Worm (Caenorhabditis elegans) whole organism, late embryonic: ENCODE data around the gene gop-2.

Experiments
- C08G9.2 ChIP-seq: sonication (generic microtip); optimal IDR thresholded peaks from 2 replicates; lab custom pipeline; 2016; ENCODE audit warnings: mild to moderate bottlenecking, missing genetic modification characterization, moderate library complexity, missing compliant biosample characterization
- K02D7.2 ChIP-seq: sonication (generic microtip); optimal IDR thresholded peaks from 2 replicates; lab custom pipeline; 2017; ENCODE audit warnings: mild to moderate bottlenecking, missing genetic modification characterization, missing compliant biosample characterization
- T23F11.4 ChIP-seq: fragments of 200-800 bp; sonication (Bioruptor generic); optimal IDR thresholded peaks from 2 replicates; lab custom pipeline; 2018; ENCODE audit warnings: mild to moderate bottlenecking, missing genetic modification characterization, missing compliant biosample characterization
- Y22D7AL.16 ChIP-seq: sonication (generic microtip); optimal IDR thresholded peaks from 2 replicates; lab custom pipeline; 2016; ENCODE audit warnings: missing genetic modification characterization, missing compliant biosample characterization
- ahr-1 ChIP-seq: sonication (generic microtip); optimal IDR thresholded peaks from 2 replicates; lab custom pipeline; 2016; ENCODE audit warnings: missing genetic modification characterization, missing compliant biosample characterization
- ama-1 ChIP-seq: fragments of 150-350 bp; optimal IDR thresholded peaks from 2 replicates; lab custom pipeline; 2014
- ceh-18 ChIP-seq: sonication (generic microtip); optimal IDR thresholded peaks from 2 replicates; lab custom pipeline; 2016; ENCODE audit warnings: missing genetic modification characterization, missing compliant biosample characterization
- ceh-19 ChIP-seq: fragments of 200-800 bp; sonication (Bioruptor generic); optimal IDR thresholded peaks from 2 replicates; lab custom pipeline; 2018; ENCODE audit warnings: mild to moderate bottlenecking, missing genetic modification characterization, missing compliant biosample characterization
- ceh-24 ChIP-seq: sonication (generic microtip); optimal IDR thresholded peaks from 2 replicates; lab custom pipeline; 2016; ENCODE audit warnings: mild to moderate bottlenecking, missing genetic modification characterization, missing compliant biosample characterization
- ceh-30 ChIP-seq: fragments of 150-350 bp; optimal IDR thresholded peaks from 2 replicates; lab custom pipeline; 2014; ENCODE audit warnings: missing biosample characterization, missing genetic modification characterization
- ceh-31 ChIP-seq: sonication (generic microtip); optimal IDR thresholded peaks from 2 replicates; lab custom pipeline; 2016; ENCODE audit warnings: missing genetic modification characterization, missing compliant biosample characterization
- ceh-34 ChIP-seq: sonication (generic microtip); optimal IDR thresholded peaks from 2 replicates; lab custom pipeline; 2016; ENCODE audit warnings: mild to moderate bottlenecking, missing genetic modification characterization, missing compliant biosample characterization
- ceh-45 ChIP-seq: fragments of 200-800 bp; sonication (Bioruptor generic); IDR thresholded peaks from 2 replicates; pipeline ENCODE4 v1.3.6; 2022; ENCODE audit warnings: missing genetic modification reagents, missing genetic modification characterization, missing compliant biosample characterization
- ceh-6 ChIP-seq: fragments of 200-800 bp; sonication (Bioruptor generic); optimal IDR thresholded peaks from 2 replicates; lab custom pipeline; 2018; ENCODE audit warnings: mild to moderate bottlenecking, missing genetic modification characterization, missing compliant biosample characterization
- ceh-9 ChIP-seq: sonication (generic microtip); optimal IDR thresholded peaks from 2 replicates; lab custom pipeline; 2016; ENCODE audit warnings: mild to moderate bottlenecking, missing genetic modification characterization, inconsistent platforms, missing compliant biosample characterization
- che-1 ChIP-seq: sonication (generic microtip); optimal IDR thresholded peaks from 2 replicates; lab custom pipeline; 2016; ENCODE audit warnings: mild to moderate bottlenecking, missing genetic modification characterization, missing compliant biosample characterization
- dve-1 ChIP-seq: sonication (generic microtip); optimal IDR thresholded peaks from 2 replicates; lab custom pipeline; 2017; ENCODE audit warnings: antibody characterized with exemption, mild to moderate bottlenecking, missing genetic modification characterization, missing compliant biosample characterization
- elt-4 ChIP-seq: sonication (generic microtip); optimal IDR thresholded peaks from 2 replicates; lab custom pipeline; 2016; ENCODE audit warnings: missing genetic modification characterization, missing compliant biosample characterization
- eyg-1 ChIP-seq: sonication (generic microtip); optimal IDR thresholded peaks from 2 replicates; lab custom pipeline; 2016; ENCODE audit warnings: missing genotype, missing genetic modification characterization, missing compliant biosample characterization
- fax-1 ChIP-seq: sonication (generic microtip); optimal IDR thresholded peaks from 2 replicates; lab custom pipeline; 2016; ENCODE audit warnings: missing genotype, missing genetic modification characterization, missing compliant biosample characterization
- fkh-10 ChIP-seq: fragments of 150-350 bp; optimal IDR thresholded peaks from 2 replicates; lab custom pipeline; 2014; ENCODE audit warnings: missing biosample characterization, missing genetic modification reagents, missing genetic modification characterization
- fkh-6 ChIP-seq: sonication (generic microtip); optimal IDR thresholded peaks from 2 replicates; lab custom pipeline; 2016; ENCODE audit warnings: missing genetic modification characterization, missing compliant biosample characterization
- gmeb-2 ChIP-seq: sonication (generic microtip); optimal IDR thresholded peaks from 2 replicates; lab custom pipeline; 2016; ENCODE audit warnings: missing genetic modification characterization, inconsistent platforms, missing compliant biosample characterization
- hlh-13 ChIP-seq: fragments of 200-800 bp; sonication (Bioruptor generic); optimal IDR thresholded peaks from 2 replicates; lab custom pipeline; 2018; ENCODE audit warnings: mild to moderate bottlenecking, missing genetic modification characterization, missing compliant biosample characterization
- hlh-30 ChIP-seq: sonication (generic microtip); optimal IDR thresholded peaks from 2 replicates; lab custom pipeline; 2017; ENCODE audit warnings: antibody characterized with exemption, missing genetic modification characterization, missing compliant biosample characterization; ENCODE audit not compliant: insufficient read depth
- hlh-6 ChIP-seq: sonication (generic microtip); optimal IDR thresholded peaks from 2 replicates; lab custom pipeline; 2016; ENCODE audit warnings: missing genotype, missing genetic modification characterization, missing compliant biosample characterization
- hlh-8 ChIP-seq: sonication (generic microtip); optimal IDR thresholded peaks from 2 replicates; lab custom pipeline; 2016; ENCODE audit warnings: missing genotype, missing genetic modification characterization, missing compliant biosample characterization
- lim-6 ChIP-seq: sonication (generic microtip); optimal IDR thresholded peaks from 2 replicates; lab custom pipeline; 2016; ENCODE audit warnings: missing genetic modification characterization, missing compliant biosample characterization
- lin-11 ChIP-seq: fragments of 200-800 bp; sonication (Bioruptor generic); optimal IDR thresholded peaks from 2 replicates; lab custom pipeline; 2018; ENCODE audit warnings: mild to moderate bottlenecking, missing genetic modification characterization, missing compliant biosample characterization
- madf-2 ChIP-seq: sonication (generic microtip); optimal IDR thresholded peaks from 2 replicates; lab custom pipeline; 2017; ENCODE audit warnings: missing genetic modification characterization, missing compliant biosample characterization
- nfya-1 ChIP-seq: sonication (generic microtip); optimal IDR thresholded peaks from 2 replicates; lab custom pipeline; 2017; ENCODE audit warnings: missing genetic modification characterization, mild to moderate bottlenecking, missing compliant biosample characterization, antibody characterized with exemption, moderate library complexity
- nhr-11 ChIP-seq: fragments of 150-350 bp; optimal IDR thresholded peaks from 2 replicates; lab custom pipeline; 2014; ENCODE audit warnings: missing biosample characterization, missing genetic modification characterization
- nhr-232 ChIP-seq: sonication (generic microtip); optimal IDR thresholded peaks from 2 replicates; lab custom pipeline; 2016; ENCODE audit warnings: missing genetic modification characterization, missing compliant biosample characterization
- npax-4 ChIP-seq: sonication (generic microtip); optimal IDR thresholded peaks from 2 replicates; lab custom pipeline; 2016; ENCODE audit warnings: missing genetic modification characterization, missing compliant biosample characterization
- odd-2 ChIP-seq: sonication (generic microtip); optimal IDR thresholded peaks from 2 replicates; lab custom pipeline; 2017; ENCODE audit warnings: antibody characterized with exemption, mild to moderate bottlenecking, missing genetic modification characterization, missing compliant biosample characterization
- pag-3 ChIP-seq: sonication (generic microtip); optimal IDR thresholded peaks from 2 replicates; lab custom pipeline; 2016; ENCODE audit warnings: missing compliant biosample characterization, missing genetic modification characterization, borderline replicate concordance
- pat-9 ChIP-seq: fragments of 200-800 bp; sonication (Bioruptor generic); optimal IDR thresholded peaks from 2 replicates; lab custom pipeline; 2018; ENCODE audit warnings: mild to moderate bottlenecking, missing genetic modification characterization, moderate library complexity, missing compliant biosample characterization
- pax-1 ChIP-seq: fragments of 150-350 bp; optimal IDR thresholded peaks from 2 replicates; lab custom pipeline; 2014; ENCODE audit warnings: missing biosample characterization, missing genetic modification characterization
- pha-2 ChIP-seq: sonication (generic microtip); optimal IDR thresholded peaks from 2 replicates; lab custom pipeline; 2017; ENCODE audit warnings: mild to moderate bottlenecking, missing genetic modification characterization, missing compliant biosample characterization
- pros-1 ChIP-seq: fragments of 150-350 bp; optimal IDR thresholded peaks from 2 replicates; lab custom pipeline; 2014; ENCODE audit warnings: missing biosample characterization, missing genetic modification reagents, missing genetic modification characterization
- sox-4 ChIP-seq: sonication (generic microtip); optimal IDR thresholded peaks from 2 replicates; lab custom pipeline; 2017; ENCODE audit warnings: mild to moderate bottlenecking, missing genetic modification characterization, inconsistent platforms, missing compliant biosample characterization
- syd-9 ChIP-seq: sonication (generic microtip); optimal IDR thresholded peaks from 2 replicates; lab custom pipeline; 2016; ENCODE audit warnings: mild to moderate bottlenecking, missing genetic modification characterization, moderate library complexity, missing compliant biosample characterization
- ttx-3 ChIP-seq: sonication (generic microtip); optimal IDR thresholded peaks from 2 replicates; lab custom pipeline; 2016; ENCODE audit warnings: missing genetic modification reagents, missing genetic modification characterization, missing compliant biosample characterization
- unc-3 ChIP-seq, 2 experiments: fragments of 200-800 bp in 1 of 2; sonication (Bioruptor generic) in 1 of 2; sonication (generic microtip) in 1 of 2; conservative IDR thresholded peaks in 1 of 2; optimal IDR thresholded peaks in 1 of 2; 2 replicates each; pipeline versions ENCODE4 v1.3.6 to Lab custom; 2016 to 2022; ENCODE audit warnings: missing compliant biosample characterization in 2 of 2, missing genetic modification characterization in 2 of 2, missing genetic modification reagents in 1 of 2
- unc-42 ChIP-seq: sonication (generic microtip); optimal IDR thresholded peaks from 2 replicates; lab custom pipeline; 2016; ENCODE audit warnings: missing genotype, missing genetic modification characterization, missing compliant biosample characterization
- unc-55 ChIP-seq: sonication (generic microtip); optimal IDR thresholded peaks from 2 replicates; lab custom pipeline; 2017; ENCODE audit warnings: missing biosample characterization, missing genetic modification reagents, missing genetic modification characterization
- unc-86 ChIP-seq: sonication (generic microtip); optimal IDR thresholded peaks from 2 replicates; lab custom pipeline; 2016; ENCODE audit warnings: missing genetic modification characterization, missing compliant biosample characterization
- zip-5 ChIP-seq: sonication (generic microtip); optimal IDR thresholded peaks from 2 replicates; lab custom pipeline; 2016; ENCODE audit warnings: missing genetic modification characterization, missing compliant biosample characterization
- ztf-16 ChIP-seq: sonication (generic microtip); optimal IDR thresholded peaks from 2 replicates; lab custom pipeline; 2017; ENCODE audit warnings: missing genetic modification characterization, missing compliant biosample characterization

gop-2 gene

DNA sequence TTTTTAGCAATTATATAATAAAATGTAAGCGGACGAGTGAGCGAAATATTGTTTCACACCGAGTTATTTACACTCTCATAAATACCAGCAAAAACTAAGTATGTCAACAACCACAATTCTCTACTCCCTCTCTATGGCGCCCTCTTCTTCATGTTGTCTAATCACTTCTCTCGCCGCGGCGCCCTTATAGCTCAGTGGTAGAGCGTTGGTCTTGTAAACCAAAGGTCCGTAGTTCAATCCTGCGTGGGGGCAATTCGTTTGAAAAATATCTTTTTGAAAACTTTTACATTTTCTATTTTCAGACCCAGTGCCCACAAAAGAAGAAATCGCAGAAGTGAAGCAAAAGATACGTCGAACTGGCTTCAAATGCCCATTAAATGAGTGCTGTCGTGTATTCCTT, 46.9 kb downstream of the gop-2 start (continued):
- TF ChIP-seq ceh-6 (GFP tag; lab: Kevin White, UChicago) (peak; percentile 38), C08G9.2 (tag; lab: Kevin White, UChicago) (peak; percentile 59), hlh-6 (tag; lab: Kevin White, UChicago) (peak; percentile 54), pag-3 (peak; percentile 30), syd-9 (peak; percentile 46), pax-1 (tag; lab: Kevin White, UChicago) (no peak), ceh-18 (tag; lab: Kevin White, UChicago) (peak; percentile 67), fax-1 (tag; lab: Kevin White, UChicago) (peak; percentile 69), elt-4 (no peak), unc-86 (tag; lab: Kevin White, UChicago) (peak; percentile 40), ceh-30 (tag; lab: Kevin White, UChicago) (no peak), pros-1 (tag; lab: Kevin White, UChicago) (no peak), unc-3 (GFP tag; conservative IDR thresholded peaks at IDR 0.05; lab: Robert Waterston, UW) (peak; percentile 71), unc-3 (tag; optimal IDR thresholded peaks at IDR 0.05; lab: Kevin White, UChicago) (peak; percentile 37), unc-42 (peak; percentile 18), ama-1 (no peak), ceh-31 (tag; lab: Kevin White, UChicago) (peak; percentile 34)

ce11 chrIII:5308278-5308677, 49.5 kb downstream of the gop-2 start, which contains the start of gene mog-3:
mog-3 (plus strand) TSS chrIII:5308596.
- TF ChIP-seq ceh-30 (tag; lab: Kevin White, UChicago), result no peak
- TF ChIP-seq unc-55 (GFP tag; lab: Kevin White, UChicago), result no peak
- no peak for TF ChIP-seq nhr-232 (tag; lab: Kevin White, UChicago)
- TF ChIP-seq npax-4 (tag; lab: Kevin White, UChicago), result no peak
- peak; percentile 32; the same call in 1 of the 2 replicates for TF ChIP-seq unc-3 (GFP tag; conservative IDR thresholded peaks at IDR 0.05; lab: Robert Waterston, UW)
- TF ChIP-seq unc-3 (tag; optimal IDR thresholded peaks at IDR 0.05; lab: Kevin White, UChicago), result no peak
- TF ChIP-seq ceh-45 (GFP tag; lab: Robert Waterston, UW), result no peak
- TF ChIP-seq T23F11.4 (GFP tag; lab: Kevin White, UChicago), result no peak
- no peak for TF ChIP-seq pat-9 (tag; lab: Kevin White, UChicago)
- peak; percentile 51 for TF ChIP-seq nfya-1 (tag; lab: Kevin White, UChicago)
- TF ChIP-seq Y22D7AL.16 (tag; lab: Kevin White, UChicago), result no peak
- TF ChIP-seq ceh-9 (tag; lab: Kevin White, UChicago), result no peak
- TF ChIP-seq ama-1, result no peak
- peak; percentile 9 for TF ChIP-seq gmeb-2
- no peak for TF ChIP-seq ceh-6 (GFP tag; lab: Kevin White, UChicago)
- peak; percentile 82 for TF ChIP-seq lim-6
- TF ChIP-seq ceh-24, result no peak
- peak; percentile 87 for TF ChIP-seq hlh-8 (tag; lab: Kevin White, UChicago)
- TF ChIP-seq ahr-1 (tag; lab: Kevin White, UChicago), result peak; percentile 3
- no peak for TF ChIP-seq che-1 (tag; lab: Kevin White, UChicago)
- no peak for TF ChIP-seq elt-4
- peak; percentile 69 for TF ChIP-seq fkh-6
- no peak for TF ChIP-seq pros-1 (tag; lab: Kevin White, UChicago)
- no peak for TF ChIP-seq nhr-11 (tag; lab: Kevin White, UChicago)
- TF ChIP-seq K02D7.2 (tag; lab: Kevin White, UChicago), result no peak
- TF ChIP-seq C08G9.2 (tag; lab: Kevin White, UChicago), result peak; percentile 97
- TF ChIP-seq ceh-34 (tag; lab: Kevin White, UChicago), result peak; percentile 33
- no peak for TF ChIP-seq lin-11 (tag; lab: Kevin White, UChicago)
- TF ChIP-seq dve-1, result no peak
- peak; percentile 23 for TF ChIP-seq ttx-3 (tag; lab: Kevin White, UChicago)
- TF ChIP-seq hlh-30, result peak; percentile 12
- peak; percentile 68 for TF ChIP-seq fax-1 (tag; lab: Kevin White, UChicago)
- no peak for TF ChIP-seq odd-2 (tag; lab: Kevin White, UChicago)
- TF ChIP-seq fkh-10 (GFP tag; lab: Kevin White, UChicago), result no peak
- no peak for TF ChIP-seq ceh-19 (GFP tag; lab: Kevin White, UChicago)
- TF ChIP-seq hlh-13 (GFP tag; lab: Kevin White, UChicago), result peak; percentile 32
- peak; percentile 83 for TF ChIP-seq zip-5
- peak; percentile 44 for TF ChIP-seq hlh-6 (tag; lab: Kevin White, UChicago)
- peak; percentile 26 for TF ChIP-seq madf-2 (tag; lab: Kevin White, UChicago)
- peak; percentile 30 for TF ChIP-seq ztf-16
- no peak for TF ChIP-seq pha-2 (tag; lab: Kevin White, UChicago)
- no peak for TF ChIP-seq pag-3
- TF ChIP-seq sox-4, result no peak
- no peak for TF ChIP-seq syd-9
- TF ChIP-seq eyg-1 (tag; lab: Kevin White, UChicago), result no peak
